Worm (Caenorhabditis elegans) whole organism, young adult: ENCODE results near the gene F28D1.6.

Source experiments
- fkh-3 ChIP-seq: sonication (generic microtip); optimal IDR thresholded peaks from 2 replicates; lab custom pipeline; 2016; ENCODE audit warnings: mild to moderate bottlenecking, missing genetic modification characterization, missing compliant biosample characterization
- him-1 ChIP-seq: sonication (generic microtip); optimal IDR thresholded peaks from 2 replicates; lab custom pipeline; 2016; ENCODE audit warnings: missing genotype, missing genetic modification reagents, missing genetic modification characterization, missing compliant biosample characterization
- madf-10 ChIP-seq: sonication (generic microtip); optimal IDR thresholded peaks from 2 replicates; lab custom pipeline; 2016; ENCODE audit warnings: mild to moderate bottlenecking, missing genetic modification characterization, missing compliant biosample characterization
- pha-4 ChIP-seq: fragments of 150-350 bp; sonication (generic microtip); optimal IDR thresholded peaks from 2 replicates; lab custom pipeline; 2014; ENCODE audit warnings: missing biosample characterization, missing genetic modification reagents, missing genetic modification characterization
- snpc-4 ChIP-seq, 5 experiments: fragments of 150-350 bp in 1 of 5; sonication (generic microtip) in 4 of 5; optimal IDR thresholded peaks; 2 replicates each; lab custom pipeline; 2014 to 2018; ENCODE audit warnings: missing genetic modification characterization in 5 of 5, missing biosample characterization in 3 of 5, antibody characterized with exemption in 2 of 5, mild to moderate bottlenecking in 2 of 5, missing compliant biosample characterization in 2 of 5, missing genotype in 2 of 5, moderate library complexity in 2 of 5, missing genetic modification reagents in 1 of 5
- zim-3 ChIP-seq: sonication (generic microtip); optimal IDR thresholded peaks from 2 replicates; lab custom pipeline; 2017; ENCODE audit warnings: mild to moderate bottlenecking, missing genetic modification characterization, moderate library complexity, missing compliant biosample characterization
- ztf-22 ChIP-seq: fragments of 200-800 bp; sonication (Bioruptor generic); optimal IDR thresholded peaks from 2 replicates; lab custom pipeline; 2018; ENCODE audit warnings: mild to moderate bottlenecking, missing genetic modification characterization, moderate library complexity, missing compliant biosample characterization

DNA sequence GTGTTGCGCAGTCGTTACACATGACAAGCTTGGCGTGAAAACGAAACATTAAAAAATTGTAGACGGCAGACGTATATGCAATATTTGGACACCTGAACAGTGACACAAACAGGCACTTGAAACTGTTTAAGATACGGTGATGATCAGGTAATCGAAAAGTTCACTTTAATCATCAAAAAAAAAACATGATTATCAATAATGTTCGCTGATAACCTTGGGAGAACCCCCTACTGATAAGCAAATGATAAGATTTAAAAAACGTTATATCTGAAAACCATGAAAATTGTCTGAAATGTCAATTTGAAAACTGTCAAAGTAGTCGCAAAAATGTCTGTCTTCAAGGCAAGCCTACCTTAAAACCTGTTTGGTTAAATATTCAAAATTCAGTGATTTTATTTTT, 15.0 kb upstream of the F28D1.6 start:
- TF ChIP-seq snpc-4 (GFP tag; optimal IDR thresholded peaks at IDR 0.05; lab: Kevin White, UChicago) (no peak), snpc-4 (tag; optimal IDR thresholded peaks at IDR 0.05; lab: Kevin White, UChicago) (no peak), madf-10 (tag; lab: Kevin White, UChicago) (no peak), pha-4 (tag; lab: Kevin White, UChicago) (no peak), fkh-3 (tag; lab: Kevin White, UChicago) (no peak), zim-3 (tag; lab: Kevin White, UChicago) (no peak), him-1 (tag; lab: Kevin White, UChicago) (no peak), ztf-22 (GFP tag; lab: Kevin White, UChicago) (no peak)
